Fruit fly (Drosophila melanogaster) ovary, adult (tissue): ENCODE data around the gene alphaKap4.

Source experiments
- CG17801 ChIP-seq: fragments of 200-800 bp; optimal IDR thresholded peaks from 2 replicates; lab custom pipeline; 2019; ENCODE audit warnings: missing biosample characterization, mild to moderate bottlenecking, missing genetic modification characterization, moderate library complexity; ENCODE audit not compliant: partially characterized antibody

Gene alphaKap4

dm6 chr3L:5976121-5976906 lies 34.5 kb downstream of the alphaKap4 start:
- no peak for TF ChIP-seq CG17801 (GFP tag; lab: Kevin White, UChicago)

dm6 chr3L:5975785-5976120 lies 35.1 kb downstream of the alphaKap4 start, which contains the start of gene CG10479:
Gene CG10479, minus strand, starts transcription at chr3L:5976007.
- TF ChIP-seq CG17801 (GFP tag; lab: Kevin White, UChicago), result no peak

- TF ChIP-seq CG17801 (GFP tag; lab: Kevin White, UChicago), result no peak
Observed at dm6 chr3L:5974575-5975421, 36.0 kb downstream of the alphaKap4 start.

- no peak for TF ChIP-seq CG17801 (GFP tag; lab: Kevin White, UChicago)
Observed at dm6 chr3L:5971440-5971839, 39.4 kb downstream of the alphaKap4 start.

- TF ChIP-seq CG17801 (GFP tag; lab: Kevin White, UChicago), result no peak
Observed at dm6 chr3L:5970169-5970568, 40.7 kb downstream of the alphaKap4 start.

- TF ChIP-seq CG17801 (GFP tag; lab: Kevin White, UChicago), result no peak
Observed at dm6 chr3L:5969122-5969521, 41.7 kb downstream of the alphaKap4 start.

dm6 chr3L:5968695-5969094 lies 42.1 kb downstream of the alphaKap4 start:
- TF ChIP-seq CG17801 (GFP tag; lab: Kevin White, UChicago), result no peak

- TF ChIP-seq CG17801 (GFP tag; lab: Kevin White, UChicago), result no peak
Observed at dm6 chr3L:5966850-5967418, 43.9 kb downstream of the alphaKap4 start.

dm6 chr3L:5964399-5964798 lies 46.4 kb downstream of the alphaKap4 start:
- TF ChIP-seq CG17801 (GFP tag; lab: Kevin White, UChicago), result no peak
